Worm (Caenorhabditis elegans) whole organism, mixed stage, embryonic: ENCODE data around the gene kvs-5.

ENCODE experiments used
- ceh-43 ChIP-seq: fragments of 200-800 bp; sonication (Bioruptor generic); optimal IDR thresholded peaks from 2 replicates; lab custom pipeline; 2018; ENCODE audit warnings: mild to moderate bottlenecking, missing genetic modification characterization, moderate library complexity, missing compliant biosample characterization
- elt-1 ChIP-seq: sonication (generic microtip); optimal IDR thresholded peaks from 2 replicates; lab custom pipeline; 2017; ENCODE audit warnings: missing genetic modification characterization, mild to moderate bottlenecking, missing compliant biosample characterization, antibody characterized with exemption, moderate library complexity, borderline replicate concordance; ENCODE audit not compliant: insufficient read depth
- lsy-2 ChIP-seq: fragments of 150-350 bp; optimal IDR thresholded peaks from 2 replicates; lab custom pipeline; 2014; ENCODE audit warnings: missing biosample characterization, missing genetic modification characterization
- nhr-12 ChIP-seq: fragments of 150-350 bp; optimal IDR thresholded peaks from 2 replicates; lab custom pipeline; 2014; ENCODE audit warnings: missing biosample characterization, missing genetic modification characterization
- pha-4 ChIP-seq: fragments of 150-350 bp; optimal IDR thresholded peaks from 2 replicates; lab custom pipeline; 2018; ENCODE audit warnings: missing biosample characterization, missing genetic modification reagents, missing genetic modification characterization
- sem-2 ChIP-seq: fragments of 200-800 bp; sonication (Bioruptor generic); optimal IDR thresholded peaks from 2 replicates; lab custom pipeline; 2018; ENCODE audit warnings: mild to moderate bottlenecking, missing genetic modification characterization, missing compliant biosample characterization
- snpc-4 ChIP-seq: fragments of 150-350 bp; optimal IDR thresholded peaks from 2 replicates; lab custom pipeline; 2014; ENCODE audit warnings: missing biosample characterization, missing genetic modification characterization
- unc-39 ChIP-seq: fragments of 150-350 bp; optimal IDR thresholded peaks from 2 replicates; lab custom pipeline; 2014; ENCODE audit warnings: missing biosample characterization, missing genetic modification characterization
- unc-62 ChIP-seq: fragments of 150-350 bp; optimal IDR thresholded peaks from 2 replicates; lab custom pipeline; 2014; ENCODE audit warnings: missing biosample characterization, missing genetic modification reagents, missing genetic modification characterization

DNA sequence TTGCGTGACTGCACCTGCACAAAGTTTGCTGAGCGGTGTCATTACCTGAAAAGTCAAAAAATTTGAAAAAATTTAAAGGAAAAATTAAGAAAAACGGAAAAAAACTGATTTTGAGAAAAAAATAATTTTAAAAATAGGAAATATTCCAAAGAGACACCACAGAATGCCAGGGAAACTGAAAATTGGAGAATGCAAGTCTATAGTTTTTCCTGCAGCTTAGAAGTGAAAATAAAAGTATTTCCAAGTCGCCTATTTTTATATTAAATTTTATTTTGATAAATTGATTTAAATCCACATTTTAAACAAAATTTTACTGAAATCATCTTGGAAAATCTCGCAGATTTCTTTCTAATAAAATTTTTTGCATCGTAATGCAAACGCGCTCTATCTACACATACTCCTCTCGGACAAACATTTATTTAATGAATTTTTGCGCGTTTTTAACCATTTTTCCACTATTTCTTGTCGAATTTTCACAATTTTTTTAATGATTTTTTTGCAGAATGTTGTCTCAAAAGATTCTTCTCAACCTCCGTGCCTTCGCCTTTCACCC, 60.0 kb downstream of the kvs-5 start, which contains the start of the genes F56B3.11 and ech-5:
- TF ChIP-seq snpc-4 (tag; lab: Kevin White, UChicago), result no peak
- TF ChIP-seq pha-4 (tag; lab: Kevin White, UChicago), result no peak
- no peak for TF ChIP-seq sem-2 (GFP tag; lab: Kevin White, UChicago)
- TF ChIP-seq unc-39, result no peak
- TF ChIP-seq unc-62 (GFP tag; lab: Kevin White, UChicago), result no peak
- peak; percentile 69 for TF ChIP-seq lsy-2
- TF ChIP-seq ceh-43 (GFP tag; lab: Kevin White, UChicago), result peak; percentile 26
- TF ChIP-seq elt-1, result no peak
- no peak for TF ChIP-seq nhr-12 (tag; lab: Kevin White, UChicago)
